Worm (Caenorhabditis elegans): Measurements from ENCODE around the gene str-263.

The str-263 gene

DNA sequence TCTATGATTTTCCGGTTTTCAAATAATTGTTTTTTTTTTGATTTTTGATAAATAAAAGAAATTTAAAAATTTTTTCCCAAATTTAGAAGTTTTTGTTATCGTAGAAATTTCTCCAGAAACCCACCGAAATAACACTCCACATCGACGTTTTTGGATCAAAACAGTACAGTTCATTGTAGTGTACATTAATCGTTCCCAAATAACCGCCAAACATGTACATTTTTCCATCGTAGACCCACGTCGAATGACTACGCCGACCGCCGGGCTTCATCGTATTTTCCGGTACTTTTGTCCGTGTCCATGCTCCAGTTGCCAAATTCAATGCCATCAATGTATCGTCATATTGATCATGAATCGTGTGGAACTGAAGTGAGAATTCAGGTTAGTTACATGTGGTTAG, 41.1 kb downstream of the str-263 start, which contains the start of gene F53E4.2:
Gene F53E4.2 (plus strand): TSS at position 301 of the 400 bp plus-strand sequence.
- no peak for TF ChIP-seq pag-3 (tag; optimal IDR thresholded peaks at IDR 0.05; ENCODE audit: borderline replicate concordance, insufficient read depth)
- TF ChIP-seq unc-98 (GFP tag; IDR thresholded peaks at IDR 0.05): no peak
- no peak for TF ChIP-seq elt-2 (tag; optimal IDR thresholded peaks at IDR 0.05)
- no peak for TF ChIP-seq Y116A8C.19 (tag; optimal IDR thresholded peaks at IDR 0.05; ENCODE audit: borderline replicate concordance)
- no peak for TF ChIP-seq ceh-63 (GFP tag; optimal IDR thresholded peaks at IDR 0.05)
- TF ChIP-seq fkh-8 (tag; optimal IDR thresholded peaks at IDR 0.05): no peak
- TF ChIP-seq sup-37 (GFP tag; optimal IDR thresholded peaks at IDR 0.05): no peak
- no peak for TF ChIP-seq nhr-11 (tag; optimal IDR thresholded peaks at IDR 0.05)
- TF ChIP-seq vab-15 (tag; optimal IDR thresholded peaks at IDR 0.05): no peak
- TF ChIP-seq efl-1 (optimal IDR thresholded peaks at IDR 0.05): no peak
- TF ChIP-seq efl-1 (GFP tag; optimal IDR thresholded peaks at IDR 0.05 in 1 of 2): no peak

DNA sequence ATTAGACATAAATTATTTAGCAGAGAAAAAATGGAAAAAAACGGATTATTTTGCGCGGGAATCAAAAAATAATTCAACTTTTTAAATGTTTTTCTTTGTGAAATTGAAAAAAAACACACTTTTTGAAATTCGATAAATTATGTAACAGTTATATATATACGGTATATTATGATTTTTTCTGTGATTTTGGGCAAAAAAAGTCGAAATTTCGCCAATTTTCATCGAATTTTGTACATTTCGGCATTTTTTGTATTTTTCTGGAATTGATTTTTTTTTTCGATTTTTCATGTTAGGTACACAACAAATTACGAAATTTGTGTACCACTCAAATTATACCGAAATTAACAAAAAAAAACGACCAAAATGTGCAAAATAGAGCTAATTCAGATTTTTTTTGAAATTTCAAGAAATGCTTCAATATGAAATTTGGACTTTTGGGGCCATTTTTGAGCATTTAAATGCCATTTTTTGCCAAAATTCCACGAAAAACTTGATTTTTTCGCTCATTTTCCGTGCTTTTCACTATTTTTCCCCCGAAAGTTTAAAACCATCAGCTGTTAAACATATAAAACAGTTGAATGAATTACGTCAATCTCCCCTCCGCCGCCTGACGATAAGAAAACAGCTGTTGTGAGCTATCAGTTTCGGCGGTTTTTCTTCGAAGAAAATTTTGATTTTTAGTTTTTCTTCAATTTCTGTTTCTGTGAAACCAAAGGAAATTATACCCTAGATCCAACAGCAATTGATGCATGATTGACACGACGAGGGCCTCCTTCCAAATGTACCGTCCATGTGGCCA, 45.5 kb downstream of the str-263 start:
- peak; percentile 5 for TF ChIP-seq snu-23 (GFP tag; optimal IDR thresholded peaks at IDR 0.05)
- peak; percentile 40 for TF ChIP-seq nhr-71 (tag; optimal IDR thresholded peaks at IDR 0.05)
- peak; percentile 51 for TF ChIP-seq lin-14 (GFP tag; optimal IDR thresholded peaks at IDR 0.05)
- TF ChIP-seq rnt-1 (tag; optimal IDR thresholded peaks at IDR 0.05): peak; percentile 72
- TF ChIP-seq lir-3 (tag; optimal IDR thresholded peaks at IDR 0.05; ENCODE audit: poor library complexity): no peak
- TF ChIP-seq lin-35 (GFP tag; optimal IDR thresholded peaks at IDR 0.05): no peak
- peak in 1 of 2 experiments; percentile 24 for TF ChIP-seq lsy-2 (tag; optimal IDR thresholded peaks at IDR 0.05)
- peak; percentile 34; the same call in 1 of the 2 replicates for TF ChIP-seq nhr-19 (GFP tag; conservative IDR thresholded peaks at IDR 0.05)

ce11 chrV:15661003-15661402, 48.0 kb downstream of the str-263 start:
- peak; percentile 26 for TF ChIP-seq nhr-71 (tag; optimal IDR thresholded peaks at IDR 0.05)
- TF ChIP-seq nhr-11 (tag; optimal IDR thresholded peaks at IDR 0.05): no peak
- no peak for TF ChIP-seq snpc-4 (tag; optimal IDR thresholded peaks at IDR 0.05)
- no peak for TF ChIP-seq ceh-90 (tag; optimal IDR thresholded peaks at IDR 0.05)
- TF ChIP-seq dpl-1 (GFP tag; optimal IDR thresholded peaks at IDR 0.05): no peak
- peak; percentile 15 for TF ChIP-seq snu-23 (GFP tag; optimal IDR thresholded peaks at IDR 0.05)
- no peak for TF ChIP-seq swsn-7 (tag; optimal IDR thresholded peaks at IDR 0.05)
- peak; percentile 28 for TF ChIP-seq nhr-20 (tag; optimal IDR thresholded peaks at IDR 0.05)
- TF ChIP-seq ceh-63 (GFP tag; optimal IDR thresholded peaks at IDR 0.05): no peak
- TF ChIP-seq mdl-1 (tag; optimal IDR thresholded peaks at IDR 0.05): no peak
- TF ChIP-seq unc-30 (tag; optimal IDR thresholded peaks at IDR 0.05): no peak
- no peak for TF ChIP-seq hlh-17 (GFP tag; optimal IDR thresholded peaks at IDR 0.05; ENCODE audit: borderline replicate concordance)
- TF ChIP-seq nhr-237 (tag; optimal IDR thresholded peaks at IDR 0.05): no peak
- no peak for TF ChIP-seq fkh-4 (tag; optimal IDR thresholded peaks at IDR 0.05; ENCODE audit: borderline replicate concordance)
- no peak for TF ChIP-seq skn-1 (tag; optimal IDR thresholded peaks at IDR 0.05)
- no peak for TF ChIP-seq lin-35 (GFP tag; optimal IDR thresholded peaks at IDR 0.05)
- TF ChIP-seq ceh-8 (GFP tag; optimal IDR thresholded peaks at IDR 0.05): no peak
- no peak for TF ChIP-seq lin-39 (tag; optimal IDR thresholded peaks at IDR 0.05)
- TF ChIP-seq unc-130 (tag; optimal IDR thresholded peaks at IDR 0.05): no peak
- no peak for TF ChIP-seq efl-1 (optimal IDR thresholded peaks at IDR 0.05)
- peak in 1 of 2 experiments; percentile 62 for TF ChIP-seq efl-1 (GFP tag; optimal IDR thresholded peaks at IDR 0.05 in 1 of 2)
- no peak for TF ChIP-seq sox-4 (tag; optimal IDR thresholded peaks at IDR 0.05)
- TF ChIP-seq lir-3 (tag; optimal IDR thresholded peaks at IDR 0.05; ENCODE audit: poor library complexity): no peak
- no peak for TF ChIP-seq fkh-10 (GFP tag; optimal IDR thresholded peaks at IDR 0.05)
- TF ChIP-seq tbx-2 (tag; optimal IDR thresholded peaks at IDR 0.05): no peak
- no peak for TF ChIP-seq C16A3.4 (tag; optimal IDR thresholded peaks at IDR 0.05)
- TF ChIP-seq lin-15B (tag; optimal IDR thresholded peaks at IDR 0.05): no peak
- TF ChIP-seq unc-86 (tag; optimal IDR thresholded peaks at IDR 0.05): no peak
- no peak for TF ChIP-seq hlh-4 (tag; optimal IDR thresholded peaks at IDR 0.05)
- no peak for TF ChIP-seq alr-1 (tag; optimal IDR thresholded peaks at IDR 0.05; ENCODE audit: borderline replicate concordance)
- no peak for TF ChIP-seq elt-2 (tag; optimal IDR thresholded peaks at IDR 0.05)
- no peak for TF ChIP-seq unc-62 (GFP tag; optimal IDR thresholded peaks at IDR 0.05)
- no peak for TF ChIP-seq F16B12.6 (tag; optimal IDR thresholded peaks at IDR 0.05)
- TF ChIP-seq pqm-1 (tag; optimal IDR thresholded peaks at IDR 0.05): no peak
- no peak for TF ChIP-seq egl-27 (tag; optimal IDR thresholded peaks at IDR 0.05)
- no peak for TF ChIP-seq pax-3 (tag; optimal IDR thresholded peaks at IDR 0.05)
